Worm (Caenorhabditis elegans): ENCODE results near the gene pah-1.

The pah-1 gene

DNA sequence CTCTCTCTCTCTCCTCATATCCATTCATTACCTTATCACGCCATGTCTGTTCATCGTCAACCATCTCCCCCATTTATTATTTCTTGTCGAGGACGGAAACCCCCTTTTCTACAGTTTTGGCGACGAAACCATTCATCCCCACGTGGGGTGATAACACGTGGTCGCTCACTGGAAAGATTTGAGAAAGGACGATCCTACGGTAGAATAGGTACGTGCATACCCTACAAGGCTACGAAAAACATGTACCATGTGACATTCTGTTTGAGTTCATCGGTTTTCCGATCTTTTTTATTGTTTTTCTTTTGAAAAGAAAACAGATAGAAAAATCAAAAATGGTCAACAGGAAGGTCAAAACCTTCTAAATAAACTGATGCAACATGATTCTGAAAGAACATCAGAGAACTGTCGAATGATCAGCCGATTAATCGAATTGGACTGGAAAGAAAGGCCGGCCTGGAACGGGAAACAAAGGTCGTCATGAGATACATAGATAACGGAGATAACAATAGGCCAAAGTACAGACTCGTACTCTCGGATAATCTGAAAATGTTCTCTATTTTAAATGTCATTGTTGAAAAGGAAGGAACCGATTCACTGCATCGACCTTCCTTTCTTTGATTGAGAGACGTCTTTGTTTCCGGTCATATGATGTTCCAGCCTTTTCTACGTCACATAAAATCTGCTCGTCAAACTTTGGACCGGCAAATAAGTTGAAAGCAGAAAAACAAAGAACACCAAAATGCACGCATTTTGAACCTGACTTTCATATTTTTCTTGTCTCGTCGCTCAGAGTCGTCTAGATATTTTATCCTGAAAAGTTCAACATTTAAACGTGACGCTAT lies 24.6 kb downstream of the pah-1 start (continued):
- TF ChIP-seq F10B5.3 (tag; optimal IDR thresholded peaks at IDR 0.05) (no peak), nhr-25 (tag; optimal IDR thresholded peaks at IDR 0.05; ENCODE audit: borderline replicate concordance, insufficient read depth) (peak; percentile 66), tag-97 (GFP tag; IDR thresholded peaks at IDR 0.05) (no peak), attf-4 (tag; optimal IDR thresholded peaks at IDR 0.05) (no peak), nhr-77 (tag; optimal IDR thresholded peaks at IDR 0.05) (peak; percentile 30)

DNA sequence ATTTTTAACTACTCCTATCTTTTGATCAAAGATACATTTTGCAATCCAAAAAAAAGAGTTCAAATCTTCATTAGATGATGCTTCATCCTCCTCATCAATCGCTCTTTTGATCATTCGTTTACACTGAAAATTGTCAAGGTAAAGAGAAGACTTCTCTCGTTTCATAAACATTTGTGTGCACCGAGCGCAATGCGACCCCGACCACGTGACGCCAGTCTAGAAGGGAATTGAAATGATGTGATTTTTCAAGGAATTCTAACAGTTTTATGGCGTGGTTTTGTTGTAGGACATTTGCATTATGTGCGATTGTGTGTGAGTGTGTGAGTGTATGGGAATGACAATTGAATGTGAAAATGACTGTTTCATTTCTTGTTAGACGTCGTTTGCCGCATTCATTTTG lies 25.5 kb downstream of the pah-1 start:
- TF ChIP-seq tra-1 (GFP tag; IDR thresholded peaks at IDR 0.05) (peak; percentile 49; the same call in 1 of the 2 replicates), hlh-11 (tag; optimal IDR thresholded peaks at IDR 0.05) (peak; percentile 62), ceh-82 (tag; optimal IDR thresholded peaks at IDR 0.05) (no peak), daf-16 (GFP tag; optimal IDR thresholded peaks at IDR 0.05) (peak in 1 of 2 experiments; percentile 48), daf-16 (tag; optimal IDR thresholded peaks at IDR 0.05) (peak; percentile 40), nhr-48 (tag; optimal IDR thresholded peaks at IDR 0.05) (peak; percentile 55), nhr-11 (tag; optimal IDR thresholded peaks at IDR 0.05) (peak; percentile 26), nhr-10 (tag; optimal IDR thresholded peaks at IDR 0.05) (no peak), hif-1 (tag; optimal IDR thresholded peaks at IDR 0.05) (peak in 1 of 2 experiments; percentile 58), aha-1 (tag) (peak; percentile 97), dve-1 (tag; optimal IDR thresholded peaks at IDR 0.05; ENCODE audit: insufficient read depth) (peak; percentile 20), mdl-1 (tag; optimal IDR thresholded peaks at IDR 0.05) (peak in 1 of 2 experiments; percentile 54), ceh-20 (GFP tag; IDR thresholded peaks at IDR 0.05) (peak; percentile 45; the same call in 1 of the 2 replicates), nhr-28 (tag; optimal IDR thresholded peaks at IDR 0.05) (peak; percentile 16), dmd-6 (GFP tag; IDR thresholded peaks at IDR 0.05) (peak; percentile 63), snpc-4 (tag; optimal IDR thresholded peaks at IDR 0.05) (no peak), madf-9 (GFP tag; conservative IDR thresholded peaks at IDR 0.05) (no peak), mxl-3 (GFP tag; optimal IDR thresholded peaks at IDR 0.05) (peak; percentile 49), mes-2 (tag; optimal IDR thresholded peaks at IDR 0.05; ENCODE audit: poor library complexity, severe bottlenecking) (no peak), php-3 (GFP tag; IDR thresholded peaks at IDR 0.05) (0 out of 2 replicates have a peak, but pooled peaks have one; percentile 5), lsy-2 (tag; optimal IDR thresholded peaks at IDR 0.05) (peak in 1 of 2 experiments; percentile 39), hlh-30 (tag; optimal IDR thresholded peaks at IDR 0.05; ENCODE audit: insufficient read depth) (peak; percentile 73), pha-4 (GFP tag; IDR thresholded peaks at IDR 0.05) (no peak), pha-4 (tag; optimal IDR thresholded peaks at IDR 0.05) (no peak)

DNA sequence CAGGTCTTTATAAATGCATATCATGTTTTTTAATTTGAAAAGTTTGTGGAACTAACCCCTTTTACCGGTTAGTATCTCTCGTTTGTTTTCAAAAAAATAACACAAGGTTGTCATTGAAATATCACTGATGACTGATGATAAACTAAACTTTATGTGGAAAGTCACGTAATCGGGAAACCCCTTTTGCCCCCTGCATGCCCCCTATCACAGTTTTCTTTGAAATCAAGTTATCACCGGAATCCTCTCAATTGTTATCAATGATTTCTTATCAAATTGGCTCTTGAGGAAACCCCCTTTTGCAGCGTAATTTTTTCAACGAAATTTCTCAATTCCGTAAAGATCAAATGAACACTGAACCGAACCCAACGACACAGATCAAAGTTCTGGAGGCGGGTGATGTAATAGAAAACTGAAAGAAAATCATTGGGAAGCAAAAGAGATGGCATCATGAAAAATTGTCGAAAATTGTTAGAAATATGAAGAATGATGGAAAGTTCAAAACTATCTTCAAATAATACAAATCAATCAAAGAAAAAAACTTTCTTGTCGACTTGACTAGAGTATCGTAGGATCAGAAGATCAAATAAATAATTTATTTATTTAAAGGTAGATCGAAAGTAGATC lies 26.4 kb downstream of the pah-1 start:
- TF ChIP-seq dve-1 (tag; optimal IDR thresholded peaks at IDR 0.05; ENCODE audit: insufficient read depth) (peak; percentile 75), skn-1 (tag; optimal IDR thresholded peaks at IDR 0.05) (no peak), snpc-4 (tag; optimal IDR thresholded peaks at IDR 0.05) (no peak), hmg-1.1 (GFP tag; IDR thresholded peaks at IDR 0.05) (no peak), gei-8 (GFP tag; optimal IDR thresholded peaks at IDR 0.05) (peak; percentile 52), ztf-7 (tag; optimal IDR thresholded peaks at IDR 0.05) (no peak), saeg-2 (GFP tag; IDR thresholded peaks at IDR 0.05) (0 out of 2 replicates have a peak, but pooled peaks have one; percentile 34), dmd-6 (GFP tag; IDR thresholded peaks at IDR 0.05) (peak; percentile 98), nhr-28 (tag; optimal IDR thresholded peaks at IDR 0.05) (peak; percentile 84), R02D3.7 (tag; optimal IDR thresholded peaks at IDR 0.05) (no peak), Y105C5A.15 (GFP tag; IDR thresholded peaks at IDR 0.05) (no peak), mdt-29 (GFP tag; IDR thresholded peaks at IDR 0.05) (peak; percentile 62; the same call in 1 of the 2 replicates), ama-1 (optimal IDR thresholded peaks at IDR 0.05) (no peak), spr-1 (tag; optimal IDR thresholded peaks at IDR 0.05) (no peak), lsy-2 (tag; optimal IDR thresholded peaks at IDR 0.05) (peak in 1 of 2 experiments; percentile 42), lin-13 (GFP tag; optimal IDR thresholded peaks at IDR 0.05) (no peak), aha-1 (tag) (peak; percentile 98), hif-1 (tag; optimal IDR thresholded peaks at IDR 0.05) (peak; percentile 62 to 96), nhr-48 (tag; optimal IDR thresholded peaks at IDR 0.05) (peak; percentile 94), hlh-30 (tag; optimal IDR thresholded peaks at IDR 0.05; ENCODE audit: insufficient read depth) (peak; percentile 67), daf-16 (GFP tag; optimal IDR thresholded peaks at IDR 0.05) (no peak), daf-16 (tag; optimal IDR thresholded peaks at IDR 0.05) (peak; percentile 83), fos-1 (tag; optimal IDR thresholded peaks at IDR 0.05) (no peak), nhr-237 (tag; optimal IDR thresholded peaks at IDR 0.05) (no peak), madf-9 (GFP tag; conservative IDR thresholded peaks at IDR 0.05) (0 out of 2 replicates have a peak, but pooled peaks have one; percentile 27), mxl-2 (GFP tag; conservative IDR thresholded peaks at IDR 0.05) (no peak), nhr-102 (tag; optimal IDR thresholded peaks at IDR 0.05) (peak; percentile 22)
